Worm (Caenorhabditis elegans): Measurements from ENCODE around the gene mut-15.

The mut-15 gene

ce11 chrV:14978205-14978751 lies 24.1 kb upstream of the mut-15 start, which contains the start of the genes grd-12 and F02D8.1:
Gene grd-12 (plus strand): TSS chrV:14978505.
Gene F02D8.1 (minus strand): TSS chrV:14978701.
- TF ChIP-seq mes-2 (tag; optimal IDR thresholded peaks at IDR 0.05; ENCODE audit: poor library complexity, severe bottlenecking) (no peak), dmd-9 (GFP tag; IDR thresholded peaks at IDR 0.05) (no peak), T20F7.1 (GFP tag; optimal IDR thresholded peaks at IDR 0.05) (no peak), mdl-1 (tag; optimal IDR thresholded peaks at IDR 0.05) (no peak), daf-12 (tag; optimal IDR thresholded peaks at IDR 0.05) (no peak), F44E2.7 (GFP tag; IDR thresholded peaks at IDR 0.05) (no peak), Y105C5A.15 (GFP tag; IDR thresholded peaks at IDR 0.05) (no peak), unc-62 (GFP tag; optimal IDR thresholded peaks at IDR 0.05 in 1 of 2) (no peak), unc-62 (tag; optimal IDR thresholded peaks at IDR 0.05) (no peak), zip-11 (GFP tag; IDR thresholded peaks at IDR 0.05) (no peak), php-3 (GFP tag; IDR thresholded peaks at IDR 0.05) (no peak), nhr-48 (tag; optimal IDR thresholded peaks at IDR 0.05) (no peak), mep-1 (tag; optimal IDR thresholded peaks at IDR 0.05) (no peak), ceh-82 (tag; optimal IDR thresholded peaks at IDR 0.05) (no peak), mxl-3 (GFP tag; optimal IDR thresholded peaks at IDR 0.05) (no peak), dmd-6 (GFP tag; IDR thresholded peaks at IDR 0.05) (no peak), aha-1 (tag) (no peak), aly-2 (tag; optimal IDR thresholded peaks at IDR 0.05) (no peak), spr-1 (tag; optimal IDR thresholded peaks at IDR 0.05) (no peak), snpc-4 (tag; optimal IDR thresholded peaks at IDR 0.05) (no peak)

ce11 chrV:14979937-14980336 lies 22.4 kb upstream of the mut-15 start, which contains the start of gene xbx-1:
Gene xbx-1 (plus strand): TSS chrV:14980237.
- TF ChIP-seq ztf-11 (tag; optimal IDR thresholded peaks at IDR 0.05): no peak
- TF ChIP-seq nhr-77 (tag; optimal IDR thresholded peaks at IDR 0.05): no peak
- no peak for TF ChIP-seq hmg-1.1 (GFP tag; IDR thresholded peaks at IDR 0.05)
- no peak for TF ChIP-seq vab-7 (GFP tag; IDR thresholded peaks at IDR 0.05)
- TF ChIP-seq dmd-6 (GFP tag; IDR thresholded peaks at IDR 0.05): no peak
- no peak for TF ChIP-seq aly-2 (tag; optimal IDR thresholded peaks at IDR 0.05)
- TF ChIP-seq spr-3 (GFP tag; optimal IDR thresholded peaks at IDR 0.05): no peak
- TF ChIP-seq nhr-48 (tag; optimal IDR thresholded peaks at IDR 0.05): no peak
- no peak for TF ChIP-seq F37D6.2 (tag; optimal IDR thresholded peaks at IDR 0.05)
- no peak for TF ChIP-seq F26F4.8 (GFP tag; conservative IDR thresholded peaks at IDR 0.05)
- TF ChIP-seq lin-1 (GFP tag; IDR thresholded peaks at IDR 0.05): no peak
- no peak for TF ChIP-seq mep-1 (tag; optimal IDR thresholded peaks at IDR 0.05)
- no peak for TF ChIP-seq daf-12 (tag; optimal IDR thresholded peaks at IDR 0.05)
- no peak for TF ChIP-seq spr-1 (tag; optimal IDR thresholded peaks at IDR 0.05)
- no peak for TF ChIP-seq dpl-1 (GFP tag; optimal IDR thresholded peaks at IDR 0.05)
- no peak for TF ChIP-seq zip-2 (tag; optimal IDR thresholded peaks at IDR 0.05)
- no peak for TF ChIP-seq unc-39 (tag; optimal IDR thresholded peaks at IDR 0.05)
- no peak for TF ChIP-seq daf-16 (GFP tag; optimal IDR thresholded peaks at IDR 0.05)
- no peak for TF ChIP-seq daf-16 (tag; optimal IDR thresholded peaks at IDR 0.05)
- TF ChIP-seq rbr-2 (tag; optimal IDR thresholded peaks at IDR 0.05): no peak

- TF ChIP-seq mdl-1 (tag; optimal IDR thresholded peaks at IDR 0.05): no peak
- peak in 1 of 2 experiments; percentile 26 for TF ChIP-seq unc-62 (GFP tag; optimal IDR thresholded peaks at IDR 0.05 in 1 of 2)
- TF ChIP-seq unc-62 (tag; optimal IDR thresholded peaks at IDR 0.05): no peak
- TF ChIP-seq fos-1 (tag; optimal IDR thresholded peaks at IDR 0.05): no peak
- no peak for TF ChIP-seq nhr-28 (tag; optimal IDR thresholded peaks at IDR 0.05)
- no peak for TF ChIP-seq tra-1 (GFP tag; IDR thresholded peaks at IDR 0.05)
Measured at ce11 chrV:14984593-14984992, 17.8 kb upstream of the mut-15 start, which contains the start of gene F02D8.4. Gene F02D8.4 (plus strand): TSS chrV:14984893.

ce11 chrV:14990843-14991242 lies 11.5 kb upstream of the mut-15 start, which contains the start of the genes cdt-2 and T01C3.2:
Gene cdt-2 (minus strand): TSS chrV:14991126.
Gene T01C3.2 (plus strand): TSS chrV:14991168.
- TF ChIP-seq Y48G9A.11 (GFP tag; IDR thresholded peaks at IDR 0.05) (peak; percentile 93), nhr-237 (tag; optimal IDR thresholded peaks at IDR 0.05) (no peak), mes-2 (tag; optimal IDR thresholded peaks at IDR 0.05; ENCODE audit: poor library complexity, severe bottlenecking) (peak; percentile 51), F10B5.3 (tag; optimal IDR thresholded peaks at IDR 0.05) (no peak), lin-1 (GFP tag; IDR thresholded peaks at IDR 0.05) (no peak), nhr-76 (tag; optimal IDR thresholded peaks at IDR 0.05) (no peak), lin-38 (GFP tag; IDR thresholded peaks at IDR 0.05) (peak; percentile 48), madf-5 (GFP tag; IDR thresholded peaks at IDR 0.05) (no peak), daf-8 (GFP tag; IDR thresholded peaks at IDR 0.05) (no peak), mxl-3 (GFP tag; optimal IDR thresholded peaks at IDR 0.05) (no peak), dve-1 (tag; optimal IDR thresholded peaks at IDR 0.05; ENCODE audit: insufficient read depth) (peak; percentile 31), daf-16 (GFP tag; optimal IDR thresholded peaks at IDR 0.05) (no peak), daf-16 (tag; optimal IDR thresholded peaks at IDR 0.05) (peak; percentile 32), T20F7.1 (GFP tag; optimal IDR thresholded peaks at IDR 0.05) (peak; percentile 95), ceh-32 (tag; optimal IDR thresholded peaks at IDR 0.05; ENCODE audit: poor library complexity) (no peak), pqm-1 (tag; optimal IDR thresholded peaks at IDR 0.05) (no peak)

All from whole organism, L4 larva.